Worm (Caenorhabditis elegans): ENCODE results near the gene D1005.6.

DNA sequence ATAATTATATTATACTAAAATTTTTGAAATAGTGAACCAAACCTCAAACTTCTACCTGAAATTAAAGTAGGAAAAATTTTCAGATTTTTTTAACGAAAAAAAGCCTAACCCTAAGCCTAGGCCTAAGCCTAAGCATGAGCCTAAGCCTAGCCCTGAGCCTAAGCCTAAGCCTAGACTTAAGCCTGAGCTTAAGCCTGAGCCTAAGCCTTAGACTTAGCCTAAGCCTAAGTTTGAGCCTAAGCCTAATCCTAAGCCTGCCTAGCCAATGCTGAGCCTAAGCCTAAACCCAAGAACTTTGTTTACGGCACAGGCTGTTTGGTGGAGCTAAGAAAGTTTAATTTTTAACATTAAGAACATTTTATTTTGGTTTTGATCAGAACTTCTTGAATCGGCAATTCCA is 31.4 kb upstream of the D1005.6 start:
- no peak for TF ChIP-seq F13C5.2 (tag; optimal IDR thresholded peaks at IDR 0.05)
- TF ChIP-seq tra-4 (tag; optimal IDR thresholded peaks at IDR 0.05), result no peak
- TF ChIP-seq ceh-36 (tag; optimal IDR thresholded peaks at IDR 0.05), result peak; percentile 63
- no peak for TF ChIP-seq ama-1 (optimal IDR thresholded peaks at IDR 0.05)
- TF ChIP-seq aly-1 (tag; optimal IDR thresholded peaks at IDR 0.05), result no peak
- no peak for TF ChIP-seq hmg-4 (GFP tag; optimal IDR thresholded peaks at IDR 0.05)
- no peak for TF ChIP-seq tbx-11 (GFP tag; IDR thresholded peaks at IDR 0.05)
- no peak for TF ChIP-seq flt-1 (GFP tag; IDR thresholded peaks at IDR 0.05)
- no peak for TF ChIP-seq sea-1 (GFP tag; conservative IDR thresholded peaks at IDR 0.05)
- TF ChIP-seq scrt-1 (GFP tag; IDR thresholded peaks at IDR 0.05), result no peak
- TF ChIP-seq B0310.2 (tag; optimal IDR thresholded peaks at IDR 0.05), result no peak
- TF ChIP-seq ets-7 (tag; optimal IDR thresholded peaks at IDR 0.05), result no peak
- no peak for TF ChIP-seq tbx-37 (GFP tag; conservative IDR thresholded peaks at IDR 0.05)

All from whole organism, early embryonic.